Fruit fly (Drosophila melanogaster): ENCODE data around the gene CG31678.

CG31678 gene

dm6 chr2L:20634215-20634614 is 41.5 kb downstream of the CG31678 start, which contains the start of gene CG17472:
Gene CG17472 (plus strand): TSS chr2L:20634515.
- TF ChIP-seq CG8478 (optimal IDR thresholded peaks at IDR 0.05), result no peak
- no peak for TF ChIP-seq CTCF (optimal IDR thresholded peaks at IDR 0.05)

- no peak for TF ChIP-seq CTCF (optimal IDR thresholded peaks at IDR 0.05)
- TF ChIP-seq CG8478 (optimal IDR thresholded peaks at IDR 0.05), result no peak
Observed at dm6 chr2L:20614222-20614621, 61.5 kb downstream of the CG31678 start, which contains the start of gene CG15475. Gene CG15475 (plus strand): TSS chr2L:20614522.
